Worm (Caenorhabditis elegans): ENCODE data around the gene W09H1.4.

DNA sequence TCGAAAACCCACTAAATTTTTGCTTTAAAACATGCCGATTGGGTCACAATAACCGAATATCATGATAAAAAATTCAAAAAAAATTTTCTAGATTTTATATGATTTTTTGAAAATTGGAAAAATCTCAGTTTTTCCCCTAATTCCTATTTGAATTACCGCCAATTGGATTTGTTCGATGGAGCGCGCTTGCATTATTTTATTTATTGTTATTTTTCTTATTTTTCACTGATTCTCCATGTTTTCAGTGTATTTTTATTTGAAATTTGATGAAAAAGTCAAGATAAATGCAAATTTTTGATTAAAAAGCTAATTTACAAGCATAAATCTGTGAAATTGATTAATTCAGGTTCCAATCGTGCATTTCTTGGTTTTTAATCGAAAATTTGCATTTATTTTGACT, 4.8 kb downstream of the W09H1.4 start:
- TF ChIP-seq sptf-2 (GFP tag; optimal IDR thresholded peaks at IDR 0.05) (no peak), madf-10 (tag; optimal IDR thresholded peaks at IDR 0.05) (no peak), xnd-1 (tag; optimal IDR thresholded peaks at IDR 0.05) (no peak), ceh-27 (GFP tag; optimal IDR thresholded peaks at IDR 0.05) (no peak), tlf-1 (GFP tag; optimal IDR thresholded peaks at IDR 0.05) (no peak), attf-3 (GFP tag; conservative IDR thresholded peaks at IDR 0.05) (no peak), F10E7.11 (tag; optimal IDR thresholded peaks at IDR 0.05) (no peak)

Data from whole organism, young adult.